Fruit fly (Drosophila melanogaster): Measurements from ENCODE around the gene CG12065.

The CG12065 gene

DNA sequence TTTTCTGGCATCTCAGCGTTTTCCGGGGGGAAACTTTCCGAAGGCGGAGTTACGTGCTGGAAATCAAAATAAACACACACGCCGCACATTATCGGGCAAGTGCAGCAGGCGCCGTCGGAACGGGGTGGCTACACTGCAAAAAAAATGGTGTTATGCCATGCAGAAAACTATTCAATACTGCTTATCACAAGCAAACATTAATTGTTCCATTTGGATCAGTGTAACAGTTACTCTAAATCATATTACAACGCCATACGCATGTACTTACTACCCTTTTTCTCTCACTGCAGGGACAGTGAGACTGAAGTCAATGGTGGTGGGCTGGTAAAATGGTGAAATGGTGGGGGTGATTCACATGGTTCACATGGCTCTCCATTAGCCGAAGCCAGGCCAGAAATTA is 53.1 kb downstream of the CG12065 start (continued):
- peak; percentile 30 for TF ChIP-seq lab (GFP tag; optimal IDR thresholded peaks at IDR 0.05)
- TF ChIP-seq vfl (GFP tag; optimal IDR thresholded peaks at IDR 0.05), result no peak
- no peak for TF ChIP-seq CG31365 (tag; optimal IDR thresholded peaks at IDR 0.05)
- no peak for TF ChIP-seq schlank (tag; optimal IDR thresholded peaks at IDR 0.05)
- peak; percentile 81 for TF ChIP-seq Blimp-1 (GFP tag; optimal IDR thresholded peaks at IDR 0.05)

- peak; percentile 70 for TF ChIP-seq Sry-β (GFP tag; optimal IDR thresholded peaks at IDR 0.05)
- no peak for TF ChIP-seq CG3163 (GFP tag; optimal IDR thresholded peaks at IDR 0.05)
- TF ChIP-seq stc (GFP tag; IDR thresholded peaks at IDR 0.05), result no peak
- no peak for TF ChIP-seq hkb (optimal IDR thresholded peaks at IDR 0.05)
- TF ChIP-seq hkb (GFP tag; IDR thresholded peaks at IDR 0.05), result no peak
- no peak for TF ChIP-seq HLH54F (GFP tag; optimal IDR thresholded peaks at IDR 0.05)
- no peak for TF ChIP-seq Side (GFP tag; optimal IDR thresholded peaks at IDR 0.05)
- no peak for TF ChIP-seq CG15073 (GFP tag; optimal IDR thresholded peaks at IDR 0.05)
- TF ChIP-seq phol (tag; optimal IDR thresholded peaks at IDR 0.05), result no peak
- TF ChIP-seq Hr39 (optimal IDR thresholded peaks at IDR 0.05), result no peak
- no peak for TF ChIP-seq CG14050 (GFP tag; IDR thresholded peaks at IDR 0.05)
- TF ChIP-seq oc (tag; optimal IDR thresholded peaks at IDR 0.05), result peak; percentile 36
- TF ChIP-seq bigmax (GFP tag; optimal IDR thresholded peaks at IDR 0.05), result no peak
- peak; percentile 32; the same call in 1 of the 3 replicates for TF ChIP-seq row (GFP tag; IDR thresholded peaks at IDR 0.05)
- TF ChIP-seq CG13624 (GFP tag; optimal IDR thresholded peaks at IDR 0.05), result no peak
- TF ChIP-seq ap (GFP tag; IDR thresholded peaks at IDR 0.05), result no peak
- TF ChIP-seq exex (tag; optimal IDR thresholded peaks at IDR 0.05), result no peak
- no peak for TF ChIP-seq GATAe (GFP tag; conservative IDR thresholded peaks at IDR 0.05)
- no peak for TF ChIP-seq Abd-B (GFP tag; optimal IDR thresholded peaks at IDR 0.05)
- TF ChIP-seq CG31365 (tag; optimal IDR thresholded peaks at IDR 0.05), result peak; percentile 92
- TF ChIP-seq lov (optimal IDR thresholded peaks at IDR 0.05), result no peak
- 0 out of 3 replicates have a peak, but pooled peaks have one; percentile 33 for TF ChIP-seq lov (GFP tag; IDR thresholded peaks at IDR 0.05)
- TF ChIP-seq onecut (GFP tag; IDR thresholded peaks at IDR 0.05), result no peak
- TF ChIP-seq Atf-2 (GFP tag; optimal IDR thresholded peaks at IDR 0.05), result no peak
- no peak for TF ChIP-seq HLH4C (GFP tag; IDR thresholded peaks at IDR 0.05; ENCODE audit: partially characterized antibody)
- TF ChIP-seq ssp (GFP tag; IDR thresholded peaks at IDR 0.05), result no peak
- no peak for TF ChIP-seq btn (GFP tag; optimal IDR thresholded peaks at IDR 0.05)
- no peak for TF ChIP-seq scrt (GFP tag; optimal IDR thresholded peaks at IDR 0.05)
- TF ChIP-seq sens-2 (GFP tag; IDR thresholded peaks at IDR 0.05), result no peak
- no peak for TF ChIP-seq sisA (GFP tag; IDR thresholded peaks at IDR 0.05)
- TF ChIP-seq NFAT (GFP tag; IDR thresholded peaks at IDR 0.05), result no peak
- no peak for TF ChIP-seq Hr78 (GFP tag; optimal IDR thresholded peaks at IDR 0.05)
- no peak for TF ChIP-seq E2f1 (GFP tag; IDR thresholded peaks at IDR 0.05)
- TF ChIP-seq crol (GFP tag; IDR thresholded peaks at IDR 0.05), result peak; percentile 35; the same call in 1 of the 2 replicates
- peak; percentile 61 for TF ChIP-seq CG8290 (GFP tag; optimal IDR thresholded peaks at IDR 0.05)
- TF ChIP-seq CG8290 (tag; optimal IDR thresholded peaks at IDR 0.05), result peak in 1 of 2 experiments; percentile 58
- no peak for TF ChIP-seq CG3847 (GFP tag; IDR thresholded peaks at IDR 0.05)
- TF ChIP-seq CG11504 (tag; optimal IDR thresholded peaks at IDR 0.05), result no peak
- no peak for TF ChIP-seq stwl (tag; optimal IDR thresholded peaks at IDR 0.05)
- no peak for TF ChIP-seq pan (optimal IDR thresholded peaks at IDR 0.05)
- TF ChIP-seq pan (GFP tag; optimal IDR thresholded peaks at IDR 0.05 in 1 of 2, IDR thresholded peaks at IDR 0.05 in 1 of 2), result no peak
- no peak for TF ChIP-seq zen2 (GFP tag; IDR thresholded peaks at IDR 0.05; ENCODE audit: partially characterized antibody)
- TF ChIP-seq ham (GFP tag; IDR thresholded peaks at IDR 0.05), result no peak
- TF ChIP-seq Optix (GFP tag; IDR thresholded peaks at IDR 0.05), result no peak
These were observed 60.7 kb downstream of the CG12065 start for dm6 chrX:8634789-8635188.

Data from whole organism, embryonic.